Worm (Caenorhabditis elegans): ENCODE results near the gene dhs-25.

dhs-25 gene

ce11 chrX:1438925-1439324 is 47.4 kb upstream of the dhs-25 start:
- TF ChIP-seq blmp-1 (tag; optimal IDR thresholded peaks at IDR 0.05): no peak
- TF ChIP-seq Y116A8C.19 (tag; optimal IDR thresholded peaks at IDR 0.05; ENCODE audit: borderline replicate concordance): no peak
- TF ChIP-seq hpl-2 (GFP tag; optimal IDR thresholded peaks at IDR 0.05): no peak
- TF ChIP-seq tlp-1 (tag; optimal IDR thresholded peaks at IDR 0.05): no peak
- no peak for TF ChIP-seq irx-1 (tag; optimal IDR thresholded peaks at IDR 0.05)
- peak; percentile 57 for TF ChIP-seq pax-3 (tag; optimal IDR thresholded peaks at IDR 0.05)
- no peak for TF ChIP-seq lin-15B (tag; optimal IDR thresholded peaks at IDR 0.05)
- no peak for TF ChIP-seq hlh-17 (GFP tag; optimal IDR thresholded peaks at IDR 0.05; ENCODE audit: borderline replicate concordance)
- TF ChIP-seq alr-1 (tag; optimal IDR thresholded peaks at IDR 0.05; ENCODE audit: borderline replicate concordance): no peak
- TF ChIP-seq nhr-11 (tag; optimal IDR thresholded peaks at IDR 0.05): no peak
- no peak for TF ChIP-seq C34B4.2 (tag; optimal IDR thresholded peaks at IDR 0.05)
- TF ChIP-seq unc-98 (GFP tag; IDR thresholded peaks at IDR 0.05): no peak
- no peak for TF ChIP-seq unc-86 (tag; optimal IDR thresholded peaks at IDR 0.05)
- no peak for TF ChIP-seq pqm-1 (tag; optimal IDR thresholded peaks at IDR 0.05)
- TF ChIP-seq lin-14 (GFP tag; optimal IDR thresholded peaks at IDR 0.05): peak; percentile 21
- TF ChIP-seq fkh-8 (tag; optimal IDR thresholded peaks at IDR 0.05): peak; percentile 82
- no peak for TF ChIP-seq C04F5.9 (tag; optimal IDR thresholded peaks at IDR 0.05)
- TF ChIP-seq nhr-77 (tag; optimal IDR thresholded peaks at IDR 0.05): no peak
- no peak for TF ChIP-seq unc-62 (GFP tag; optimal IDR thresholded peaks at IDR 0.05)
- peak; percentile 34 for TF ChIP-seq skn-1 (tag; optimal IDR thresholded peaks at IDR 0.05)
- TF ChIP-seq mdl-1 (tag; optimal IDR thresholded peaks at IDR 0.05): peak in 1 of 2 experiments; percentile 8
- no peak for TF ChIP-seq unc-130 (tag; optimal IDR thresholded peaks at IDR 0.05)
- TF ChIP-seq aha-1 (tag; optimal IDR thresholded peaks at IDR 0.05): no peak
- TF ChIP-seq efl-1 (optimal IDR thresholded peaks at IDR 0.05): no peak
- no peak for TF ChIP-seq efl-1 (GFP tag; optimal IDR thresholded peaks at IDR 0.05 in 1 of 2)
- TF ChIP-seq fkh-4 (tag; optimal IDR thresholded peaks at IDR 0.05; ENCODE audit: borderline replicate concordance): no peak
- peak; percentile 35 for TF ChIP-seq swsn-7 (tag; optimal IDR thresholded peaks at IDR 0.05)
- TF ChIP-seq ceh-90 (tag; optimal IDR thresholded peaks at IDR 0.05): no peak
- TF ChIP-seq pag-3 (tag; optimal IDR thresholded peaks at IDR 0.05; ENCODE audit: borderline replicate concordance, insufficient read depth): no peak
- TF ChIP-seq egl-27 (tag; optimal IDR thresholded peaks at IDR 0.05): no peak
- peak; percentile 16 for TF ChIP-seq rnt-1 (tag; optimal IDR thresholded peaks at IDR 0.05)
- TF ChIP-seq fkh-10 (GFP tag; optimal IDR thresholded peaks at IDR 0.05): peak; percentile 57
- TF ChIP-seq lsy-2 (tag; optimal IDR thresholded peaks at IDR 0.05): peak; percentile 11 to 16
- no peak for TF ChIP-seq nhr-12 (tag; optimal IDR thresholded peaks at IDR 0.05)
- no peak for TF ChIP-seq ceh-63 (GFP tag; optimal IDR thresholded peaks at IDR 0.05)
- no peak for TF ChIP-seq nhr-28 (tag; optimal IDR thresholded peaks at IDR 0.05)
- peak; percentile 18; the same call in 1 of the 2 replicates for TF ChIP-seq nhr-19 (GFP tag; conservative IDR thresholded peaks at IDR 0.05)
- TF ChIP-seq lin-35 (GFP tag; optimal IDR thresholded peaks at IDR 0.05): no peak
- TF ChIP-seq zag-1 (tag; optimal IDR thresholded peaks at IDR 0.05): no peak
- no peak for TF ChIP-seq lir-3 (tag; optimal IDR thresholded peaks at IDR 0.05; ENCODE audit: poor library complexity)
- TF ChIP-seq unc-30 (tag; optimal IDR thresholded peaks at IDR 0.05): no peak
- TF ChIP-seq lin-13 (GFP tag; optimal IDR thresholded peaks at IDR 0.05): no peak
- TF ChIP-seq dsc-1 (tag; optimal IDR thresholded peaks at IDR 0.05): peak; percentile 79
- TF ChIP-seq aly-2 (tag; optimal IDR thresholded peaks at IDR 0.05): no peak
- no peak for TF ChIP-seq nhr-85 (tag)
- no peak for TF ChIP-seq ceh-88 (GFP tag; IDR thresholded peaks at IDR 0.05)
- TF ChIP-seq snpc-4 (tag; optimal IDR thresholded peaks at IDR 0.05): no peak
- TF ChIP-seq isw-1 (GFP tag; IDR thresholded peaks at IDR 0.05): no peak
- no peak for TF ChIP-seq fos-1 (tag; optimal IDR thresholded peaks at IDR 0.05)
- no peak for TF ChIP-seq zip-4 (GFP tag; optimal IDR thresholded peaks at IDR 0.05)
- no peak for TF ChIP-seq mep-1 (tag; optimal IDR thresholded peaks at IDR 0.05)
- TF ChIP-seq nhr-84 (tag; optimal IDR thresholded peaks at IDR 0.05): no peak
- TF ChIP-seq lin-39 (tag; optimal IDR thresholded peaks at IDR 0.05): no peak
- peak; percentile 35 for TF ChIP-seq nhr-71 (tag; optimal IDR thresholded peaks at IDR 0.05)
